Fruit fly (Drosophila melanogaster) whole organism, embryonic: ENCODE results near the gene Pp2C1.
A peak's percentile ranks its signal among the peaks of the same experiment; 100 is the strongest.

Experiments used
- Aef1 ChIP-seq: fragments of 200-800 bp; sonication (Bioruptor generic); IDR thresholded peaks from 3 replicates; pipeline ENCODE4 v1.3.6; 2022; ENCODE audit warnings: missing biosample characterization, missing genetic modification characterization
- CG10147 ChIP-seq: fragments of 200-800 bp; sonication (Bioruptor generic); optimal IDR thresholded peaks from 2 replicates; lab custom pipeline; 2019; ENCODE audit warnings: missing biosample characterization, mild to moderate bottlenecking, missing genetic modification characterization, moderate library complexity
- CG11696 ChIP-seq: fragments of 200-800 bp; sonication (Bioruptor generic); IDR thresholded peaks from 2 replicates; pipeline ENCODE4 v1.3.6; 2022; ENCODE audit warnings: missing biosample characterization, missing genetic modification characterization
- CG12219 ChIP-seq: fragments of 200-800 bp; sonication (Bioruptor generic); optimal IDR thresholded peaks from 3 replicates; lab custom pipeline; 2018; ENCODE audit warnings: missing biosample characterization, mild to moderate bottlenecking, missing genetic modification characterization
- CG13287 ChIP-seq: fragments of 200-800 bp; sonication (Bioruptor generic); IDR thresholded peaks from 2 replicates; pipeline ENCODE4 v1.3.6; 2022; ENCODE audit warnings: missing biosample characterization, missing genetic modification characterization; ENCODE audit not compliant: partially characterized antibody
- CG17385 ChIP-seq: fragments of 200-800 bp; sonication (Bioruptor generic); optimal IDR thresholded peaks from 3 replicates; lab custom pipeline; 2018; ENCODE audit warnings: missing biosample characterization, mild to moderate bottlenecking, missing genetic modification characterization
- CG1792 ChIP-seq: fragments of 200-800 bp; sonication (Bioruptor generic); optimal IDR thresholded peaks from 2 replicates; lab custom pipeline; 2016; ENCODE audit warnings: missing biosample characterization, missing genetic modification characterization
- CG2129 ChIP-seq: fragments of 200-800 bp; sonication (Bioruptor generic); IDR thresholded peaks from 2 replicates; pipeline ENCODE4 v1.3.6; 2022; ENCODE audit warnings: missing biosample characterization, missing genetic modification characterization; ENCODE audit not compliant: partially characterized antibody
- CG31224 ChIP-seq: fragments of 200-800 bp; sonication (Bioruptor generic); IDR thresholded peaks from 2 replicates; pipeline ENCODE4 v1.3.6; 2022; ENCODE audit warnings: missing biosample characterization, missing genetic modification characterization
- CG3163 ChIP-seq: fragments of 200-800 bp; sonication (Bioruptor generic); optimal IDR thresholded peaks from 3 replicates; lab custom pipeline; 2016; ENCODE audit warnings: missing biosample characterization, missing genetic modification characterization
- CG33557 ChIP-seq: fragments of 200-800 bp; sonication (Bioruptor generic); optimal IDR thresholded peaks from 2 replicates; lab custom pipeline; 2019; ENCODE audit warnings: missing biosample characterization, mild to moderate bottlenecking, missing genetic modification characterization, moderate library complexity
- CG42726 ChIP-seq: fragments of 200-800 bp; sonication (Bioruptor generic); IDR thresholded peaks from 2 replicates; pipeline ENCODE4 v1.3.6; 2022; ENCODE audit warnings: missing biosample characterization, missing genetic modification characterization; ENCODE audit not compliant: partially characterized antibody
- CG4617 ChIP-seq: fragments of 200-800 bp; sonication (Bioruptor generic); optimal IDR thresholded peaks from 3 replicates; lab custom pipeline; 2016; ENCODE audit warnings: missing biosample characterization, missing genetic modification characterization, borderline replicate concordance
- CG6272 ChIP-seq: fragments of 200-800 bp; sonication (Bioruptor generic); IDR thresholded peaks from 2 replicates; pipeline ENCODE4 v1.3.6; 2022; ENCODE audit warnings: missing biosample characterization, missing genetic modification characterization
- CG6654 ChIP-seq: fragments of 200-800 bp; sonication (Bioruptor generic); optimal IDR thresholded peaks from 2 replicates; lab custom pipeline; 2017; ENCODE audit warnings: missing biosample characterization, mild to moderate bottlenecking, missing genetic modification characterization
- CG7271 ChIP-seq: fragments of 200-800 bp; sonication (Bioruptor generic); optimal IDR thresholded peaks from 2 replicates; lab custom pipeline; 2018; ENCODE audit warnings: missing biosample characterization, mild to moderate bottlenecking, missing genetic modification characterization, moderate library complexity
- CG8089 ChIP-seq: fragments of 200-800 bp; sonication (Bioruptor generic); optimal IDR thresholded peaks from 3 replicates; lab custom pipeline; 2016; ENCODE audit warnings: missing biosample characterization, missing genetic modification characterization
- CG8281 ChIP-seq: fragments of 200-800 bp; sonication (Bioruptor generic); optimal IDR thresholded peaks from 2 replicates; lab custom pipeline; 2018; ENCODE audit warnings: missing biosample characterization, mild to moderate bottlenecking, missing genetic modification characterization, moderate library complexity
- CG9437 ChIP-seq: fragments of 200-800 bp; sonication (Bioruptor generic); optimal IDR thresholded peaks from 2 replicates; lab custom pipeline; 2018; ENCODE audit warnings: missing biosample characterization, mild to moderate bottlenecking, missing genetic modification characterization
- CG9932 ChIP-seq: fragments of 200-800 bp; sonication (Bioruptor generic); IDR thresholded peaks from 2 replicates; pipeline ENCODE4 v1.3.6; 2022; ENCODE audit warnings: missing biosample characterization, missing genetic modification characterization
- CHES-1-like ChIP-seq: fragments of 200-800 bp; sonication (Bioruptor generic); optimal IDR thresholded peaks from 2 replicates; lab custom pipeline; 2016; ENCODE audit warnings: missing biosample characterization, missing genetic modification characterization
- CTCF ChIP-seq: fragments of 200-800 bp; sonication (Bioruptor generic); optimal IDR thresholded peaks from 2 replicates; lab custom pipeline; 2017; ENCODE audit warnings: missing biosample characterization, mild to moderate bottlenecking, missing genetic modification characterization, moderate library complexity
- D19A ChIP-seq: fragments of 200-800 bp; optimal IDR thresholded peaks from 3 replicates; lab custom pipeline; 2019; ENCODE audit warnings: missing biosample characterization, mild to moderate bottlenecking, missing genetic modification characterization, moderate library complexity
- Hr39 ChIP-seq: fragments of >200 bp; optimal IDR thresholded peaks from 2 replicates; lab custom pipeline; 2017
- Hr51 ChIP-seq, 2 experiments: fragments of 200-800 bp; sonication (Bioruptor generic); optimal IDR thresholded peaks; 2 replicates in 1 of 2; 3 replicates in 1 of 2; lab custom pipeline; 2016 to 2018; ENCODE audit warnings: missing biosample characterization in 2 of 2, missing genetic modification characterization in 2 of 2, mild to moderate bottlenecking in 1 of 2, moderate library complexity in 1 of 2
- Jarid2 ChIP-seq: fragments of 200-800 bp; sonication (Bioruptor generic); optimal IDR thresholded peaks from 3 replicates; lab custom pipeline; 2017; ENCODE audit warnings: mild to moderate bottlenecking, missing biosample characterization, missing genetic modification reagents, missing genetic modification characterization
- MTF-1 ChIP-seq: fragments of 200-800 bp; sonication (Bioruptor generic); optimal IDR thresholded peaks from 2 replicates; lab custom pipeline; 2018; ENCODE audit warnings: missing biosample characterization, mild to moderate bottlenecking, missing genetic modification characterization, borderline replicate concordance
- NC2α ChIP-seq: fragments of 200-800 bp; sonication (Bioruptor generic); optimal IDR thresholded peaks from 2 replicates; lab custom pipeline; 2016; ENCODE audit warnings: missing biosample characterization, missing genetic modification characterization
- Side ChIP-seq: fragments of 200-800 bp; sonication (Bioruptor generic); optimal IDR thresholded peaks from 2 replicates; lab custom pipeline; 2016; ENCODE audit warnings: missing biosample characterization, missing genetic modification characterization
- Ssrp ChIP-seq: fragments of 200-800 bp; sonication (Bioruptor generic); optimal IDR thresholded peaks from 2 replicates; lab custom pipeline; 2018; ENCODE audit warnings: missing biosample characterization, mild to moderate bottlenecking, missing genetic modification characterization, moderate library complexity
- caup ChIP-seq: fragments of 200-800 bp; sonication (Bioruptor generic); optimal IDR thresholded peaks from 3 replicates; lab custom pipeline; 2017; ENCODE audit warnings: missing biosample characterization, mild to moderate bottlenecking, missing genetic modification characterization, moderate library complexity; ENCODE audit not compliant: severe bottlenecking
- chinmo ChIP-seq: fragments of 200-800 bp; sonication (Bioruptor generic); IDR thresholded peaks from 4 replicates; pipeline ENCODE4 v1.3.6; 2022; ENCODE audit warnings: missing biosample characterization, missing genetic modification characterization; ENCODE audit not compliant: partially characterized antibody
- chm ChIP-seq: fragments of 200-800 bp; sonication (Bioruptor generic); IDR thresholded peaks from 2 replicates; pipeline ENCODE4 v1.3.6; 2022; ENCODE audit warnings: missing biosample characterization, missing genetic modification characterization
- croc ChIP-seq: fragments of 200-800 bp; sonication (Bioruptor generic); conservative IDR thresholded peaks from 3 replicates; pipeline ENCODE4 v1.3.6; 2022; ENCODE audit warnings: missing biosample characterization, missing genetic modification characterization
- crp ChIP-seq, 2 experiments: fragments of 200-800 bp; sonication (Bioruptor generic); optimal IDR thresholded peaks; 2 replicates in 1 of 2; 3 replicates in 1 of 2; lab custom pipeline; 2017; ENCODE audit warnings: missing biosample characterization in 2 of 2, missing genetic modification characterization in 2 of 2, mild to moderate bottlenecking in 1 of 2, moderate library complexity in 1 of 2
- dimm ChIP-seq: fragments of 200-800 bp; sonication (Bioruptor generic); IDR thresholded peaks from 2 replicates; pipeline ENCODE4 v1.3.6; 2022; ENCODE audit warnings: missing biosample characterization, missing genetic modification characterization
- dpn ChIP-seq, 2 experiments: fragments of 200-800 bp; sonication (Bioruptor generic); optimal IDR thresholded peaks; 3 replicates each; lab custom pipeline; 2016; ENCODE audit warnings: missing biosample characterization in 2 of 2, missing genetic modification characterization in 2 of 2
- eyg ChIP-seq: fragments of 200-800 bp; sonication (Bioruptor generic); optimal IDR thresholded peaks from 3 replicates; lab custom pipeline; 2016; ENCODE audit warnings: missing biosample characterization, missing genetic modification characterization
- gem ChIP-seq: fragments of 200-800 bp; sonication (Bioruptor generic); optimal IDR thresholded peaks from 2 replicates; lab custom pipeline; 2019; ENCODE audit warnings: missing biosample characterization, mild to moderate bottlenecking, missing genetic modification characterization, moderate library complexity
- lbe ChIP-seq: fragments of 200-800 bp; sonication (Bioruptor generic); optimal IDR thresholded peaks from 2 replicates; lab custom pipeline; 2016; ENCODE audit warnings: missing biosample characterization, mild to moderate bottlenecking, missing genetic modification characterization
- lilli ChIP-seq: fragments of 200-800 bp; sonication (Bioruptor generic); optimal IDR thresholded peaks from 3 replicates; lab custom pipeline; 2016; ENCODE audit warnings: missing biosample characterization, missing genetic modification characterization
- lmd ChIP-seq: fragments of 200-800 bp; sonication (Bioruptor generic); IDR thresholded peaks from 2 replicates; pipeline ENCODE4 v1.3.6; 2022; ENCODE audit warnings: missing biosample characterization, missing genetic modification characterization
- lola ChIP-seq, 3 experiments: fragments of >200 bp in 2 of 3; fragments of 200-800 bp in 1 of 3; sonication (Bioruptor generic) in 1 of 3; optimal IDR thresholded peaks; 2 replicates each; lab custom pipeline; 2017 to 2019; ENCODE audit warnings: missing biosample characterization in 3 of 3, missing genetic modification characterization in 3 of 3, mild to moderate bottlenecking in 1 of 3, moderate library complexity in 1 of 3
- luna ChIP-seq: fragments of 200-800 bp; sonication (Bioruptor generic); optimal IDR thresholded peaks from 2 replicates; lab custom pipeline; 2016; ENCODE audit warnings: missing biosample characterization, missing genetic modification characterization
- maf-S ChIP-seq: fragments of 200-800 bp; sonication (Bioruptor generic); optimal IDR thresholded peaks from 2 replicates; lab custom pipeline; 2016; ENCODE audit warnings: missing biosample characterization, missing genetic modification characterization
- pnt ChIP-seq: fragments of 200-800 bp; sonication (Bioruptor generic); optimal IDR thresholded peaks from 3 replicates; lab custom pipeline; 2016; ENCODE audit warnings: missing biosample characterization, missing genetic modification characterization
- ro ChIP-seq: fragments of 200-800 bp; sonication (Bioruptor generic); IDR thresholded peaks from 2 replicates; pipeline ENCODE4 v1.3.6; 2022; ENCODE audit warnings: missing biosample characterization, missing genetic modification characterization
- sens-2 ChIP-seq: fragments of 200-800 bp; sonication (Bioruptor generic); IDR thresholded peaks from 2 replicates; pipeline ENCODE4 v1.3.6; 2022; ENCODE audit warnings: missing biosample characterization, missing genetic modification characterization
- stc ChIP-seq: fragments of 200-800 bp; sonication (Bioruptor generic); IDR thresholded peaks from 2 replicates; pipeline ENCODE4 v1.3.6; 2022; ENCODE audit warnings: missing biosample characterization, missing genetic modification characterization
- wdn ChIP-seq: fragments of 200-800 bp; sonication (Bioruptor generic); IDR thresholded peaks from 2 replicates; pipeline ENCODE4 v1.3.6; 2022; ENCODE audit warnings: missing biosample characterization, missing genetic modification characterization

Gene Pp2C1

DNA sequence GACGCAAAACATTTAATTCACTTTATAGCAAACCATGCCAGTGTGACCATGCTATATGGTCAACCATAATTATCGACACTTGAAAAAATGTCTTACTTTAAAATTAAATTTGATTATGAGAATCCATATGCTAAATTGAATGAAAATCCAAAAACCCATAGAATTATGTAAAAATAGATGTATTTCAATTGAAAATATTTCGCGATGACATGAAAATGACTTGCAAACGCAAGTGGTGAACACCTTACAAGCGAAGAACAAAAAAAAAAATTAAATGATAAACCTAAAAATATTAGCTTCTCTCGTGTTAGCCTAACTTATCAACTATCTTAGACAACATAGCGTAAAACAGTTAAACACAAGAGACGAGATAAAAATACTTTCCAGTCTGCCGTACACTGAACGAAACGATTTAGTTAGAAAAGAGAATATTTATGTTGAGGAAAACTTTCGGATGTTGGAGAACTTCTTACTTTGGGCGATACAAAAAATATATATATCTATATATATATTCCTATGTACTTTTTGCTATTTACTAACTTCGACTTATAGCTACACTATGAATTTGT, 6.8 kb downstream of the Pp2C1 start (continued):
- peak; percentile 59 for TF ChIP-seq CG17385 (GFP tag; lab: Kevin White, UChicago)
- peak in 1 of 3 experiments; percentile 48 for TF ChIP-seq lola (GFP tag; optimal IDR thresholded peaks at IDR 0.05; lab: Kevin White, UChicago)
- peak; percentile 78 for TF ChIP-seq gem (tag; lab: Kevin White, UChicago)
- no peak for TF ChIP-seq dimm (GFP tag; lab: Robert Waterston, UW)
- TF ChIP-seq CG7271 (tag; lab: Kevin White, UChicago): no peak
- no peak for TF ChIP-seq CG11696 (GFP tag; lab: Robert Waterston, UW)
- 0 out of 2 replicates have a peak, but pooled peaks have one; percentile 36 for TF ChIP-seq stc (GFP tag; lab: Robert Waterston, UW)
- no peak for TF ChIP-seq CTCF (GFP tag; lab: Kevin White, UChicago)
- TF ChIP-seq wdn (GFP tag; lab: Robert Waterston, UW): peak; percentile 33; the same call in 1 of the 2 replicates
- peak; percentile 47 for TF ChIP-seq CG12219 (GFP tag; lab: Kevin White, UChicago)
- TF ChIP-seq lbe (GFP tag; lab: Kevin White, UChicago): no peak
- no peak for TF ChIP-seq CG13287 (GFP tag; lab: Robert Waterston, UW)
- peak; percentile 59 for TF ChIP-seq caup (GFP tag; lab: Kevin White, UChicago)
- no peak for TF ChIP-seq croc (GFP tag; lab: Robert Waterston, UW)
- TF ChIP-seq ro: no peak
- no peak for TF ChIP-seq chm (GFP tag; lab: Robert Waterston, UW)
- peak; percentile 53 for TF ChIP-seq lmd
- no peak for TF ChIP-seq Hr39 (lab: Kevin White, UChicago)
- no peak for TF ChIP-seq MTF-1 (GFP tag; lab: Kevin White, UChicago)
- TF ChIP-seq CG10147: peak; percentile 44
- no peak for TF ChIP-seq CG1792
- peak; percentile 3 for TF ChIP-seq CG6654 (GFP tag; lab: Kevin White, UChicago)
- TF ChIP-seq Aef1 (GFP tag; lab: Robert Waterston, UW): no peak
- peak; percentile 36 for TF ChIP-seq Ssrp
- no peak for TF ChIP-seq CG4617 (GFP tag; lab: Kevin White, UChicago)
- no peak for TF ChIP-seq CG3163 (GFP tag; lab: Kevin White, UChicago)
- TF ChIP-seq CG2129 (GFP tag; lab: Robert Waterston, UW): no peak
- TF ChIP-seq CG31224 (GFP tag; lab: Robert Waterston, UW): peak; percentile 27; the same call in 1 of the 2 replicates
- TF ChIP-seq Jarid2: no peak
- TF ChIP-seq CG8281 (tag; lab: Kevin White, UChicago): no peak
- peak in 1 of 2 experiments; percentile 44 for TF ChIP-seq crp (GFP tag; optimal IDR thresholded peaks at IDR 0.05; lab: Kevin White, UChicago)
- TF ChIP-seq CG8089 (GFP tag; lab: Kevin White, UChicago): no peak
- no peak for TF ChIP-seq chinmo (GFP tag; lab: Robert Waterston, UW)
- peak; percentile 26 for TF ChIP-seq NC2α (GFP tag; lab: Kevin White, UChicago)
- peak; percentile 56 for TF ChIP-seq pnt (GFP tag; lab: Kevin White, UChicago)
- peak; percentile 36 for TF ChIP-seq Side
- TF ChIP-seq CG9932: peak; percentile 51; the same call in 1 of the 2 replicates
- TF ChIP-seq dpn (GFP tag; optimal IDR thresholded peaks at IDR 0.05; lab: Kevin White, UChicago): peak; percentile 47 to 60
- TF ChIP-seq CG9437 (GFP tag; lab: Kevin White, UChicago): no peak
- TF ChIP-seq CG42726: no peak
- no peak for TF ChIP-seq luna
- TF ChIP-seq lilli (GFP tag; lab: Kevin White, UChicago): peak; percentile 70
- no peak for TF ChIP-seq CG33557 (GFP tag; lab: Kevin White, UChicago)
- TF ChIP-seq CG6272 (GFP tag; lab: Robert Waterston, UW): no peak
- no peak for TF ChIP-seq sens-2 (GFP tag; lab: Robert Waterston, UW)
- TF ChIP-seq Hr51 (GFP tag; optimal IDR thresholded peaks at IDR 0.05; lab: Kevin White, UChicago): peak; percentile 45 to 66
- peak; percentile 49 for TF ChIP-seq maf-S (GFP tag; lab: Kevin White, UChicago)
- peak; percentile 33 for TF ChIP-seq CHES-1-like (GFP tag; lab: Kevin White, UChicago)
- TF ChIP-seq D19A (tag; lab: Kevin White, UChicago): peak; percentile 13
- no peak for TF ChIP-seq eyg (GFP tag; lab: Kevin White, UChicago)
